Worm (Caenorhabditis elegans): Measurements from ENCODE around the gene C25A8.1.

Gene C25A8.1

DNA sequence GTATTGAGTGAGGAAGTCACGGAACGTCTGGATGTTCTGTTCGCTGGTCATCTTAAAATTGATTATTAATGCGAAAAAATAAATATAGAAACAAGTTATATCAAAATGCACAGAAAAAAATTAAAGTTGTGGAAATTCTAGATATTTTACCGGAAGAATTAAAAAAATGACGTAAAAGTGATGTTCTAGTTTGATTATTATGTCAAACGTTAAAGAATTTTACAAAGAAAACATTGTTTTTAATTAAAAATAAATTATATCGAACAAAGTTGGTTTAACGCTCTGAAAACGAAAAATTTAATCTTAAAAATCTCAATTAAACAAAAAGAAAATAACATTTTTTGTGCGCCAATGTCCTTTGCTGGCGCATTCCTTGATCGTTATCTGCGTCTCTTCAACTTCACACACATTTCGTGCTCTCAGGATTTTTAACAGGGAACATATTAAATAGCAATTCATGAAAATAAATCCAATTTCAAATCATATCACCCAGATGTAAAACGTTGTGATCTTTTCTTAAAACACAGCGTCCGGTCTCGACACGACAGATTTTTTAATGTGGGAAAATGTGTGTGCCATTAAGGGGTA, 33.7 kb downstream of the C25A8.1 start, which contains the start of gene tin-9.1 (continued):
- TF ChIP-seq unc-39 (tag; optimal IDR thresholded peaks at IDR 0.05) (no peak), ztf-1 (GFP tag; conservative IDR thresholded peaks at IDR 0.05) (no peak), R02D3.7 (tag; optimal IDR thresholded peaks at IDR 0.05) (peak; percentile 15), ceh-16 (tag; optimal IDR thresholded peaks at IDR 0.05) (peak; percentile 11), fos-1 (tag; optimal IDR thresholded peaks at IDR 0.05) (peak; percentile 60), alr-1 (tag; optimal IDR thresholded peaks at IDR 0.05) (no peak), gmeb-1 (tag; optimal IDR thresholded peaks at IDR 0.05) (peak; percentile 87), lin-39 (tag; optimal IDR thresholded peaks at IDR 0.05) (no peak), nhr-25 (tag; optimal IDR thresholded peaks at IDR 0.05) (peak; percentile 69), nhr-23 (tag; optimal IDR thresholded peaks at IDR 0.05) (no peak)

DNA sequence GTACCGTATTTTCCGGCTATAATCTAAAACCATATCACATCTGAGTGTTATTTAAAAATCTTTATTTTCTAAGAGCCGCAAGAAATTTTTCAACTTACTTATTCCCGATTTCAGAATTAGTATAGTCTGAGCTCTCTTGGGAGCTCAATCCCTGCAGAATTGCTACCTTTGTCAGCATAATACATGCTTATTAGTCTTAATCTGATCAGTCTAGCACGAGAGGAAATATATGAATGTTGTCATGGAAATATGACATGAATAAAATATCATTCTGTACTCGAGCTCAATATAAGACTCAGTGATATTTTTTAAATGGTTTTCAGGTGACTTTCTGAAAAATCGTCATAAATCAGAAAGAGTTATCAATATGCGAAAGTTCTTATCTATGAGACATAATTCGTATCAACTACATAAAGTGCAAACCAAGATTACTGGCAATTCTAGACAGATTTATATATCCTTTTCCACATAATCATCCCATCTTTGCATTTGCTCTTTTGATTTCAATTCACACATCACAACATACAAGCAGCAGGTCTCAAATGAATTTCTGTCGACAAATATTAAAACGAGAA, 34.5 kb downstream of the C25A8.1 start:
- no peak for TF ChIP-seq ZK546.5 (tag; optimal IDR thresholded peaks at IDR 0.05)
- no peak for TF ChIP-seq nhr-21 (tag; optimal IDR thresholded peaks at IDR 0.05)
- no peak for TF ChIP-seq C34F6.9 (tag; optimal IDR thresholded peaks at IDR 0.05)
- TF ChIP-seq nhr-129 (tag; optimal IDR thresholded peaks at IDR 0.05): no peak
- no peak for TF ChIP-seq lin-39 (tag; optimal IDR thresholded peaks at IDR 0.05)
- TF ChIP-seq ama-1 (optimal IDR thresholded peaks at IDR 0.05): no peak
- TF ChIP-seq lsy-2 (tag; optimal IDR thresholded peaks at IDR 0.05): peak in 1 of 2 experiments; percentile 46
- TF ChIP-seq F13H6.1 (tag; optimal IDR thresholded peaks at IDR 0.05): no peak
- peak; percentile 22 for TF ChIP-seq sma-9 (GFP tag; optimal IDR thresholded peaks at IDR 0.05)
- no peak for TF ChIP-seq sma-9 (tag; optimal IDR thresholded peaks at IDR 0.05)
- TF ChIP-seq lin-11 (tag; optimal IDR thresholded peaks at IDR 0.05): no peak
- no peak for TF ChIP-seq mbf-1 (tag; optimal IDR thresholded peaks at IDR 0.05)
- no peak for TF ChIP-seq nhr-23 (tag; optimal IDR thresholded peaks at IDR 0.05)
- TF ChIP-seq nhr-10 (tag; optimal IDR thresholded peaks at IDR 0.05): no peak
- TF ChIP-seq Y55F3AM.14 (GFP tag; optimal IDR thresholded peaks at IDR 0.05): no peak
- TF ChIP-seq sma-3 (GFP tag; optimal IDR thresholded peaks at IDR 0.05): no peak
- no peak for TF ChIP-seq unc-39 (tag; optimal IDR thresholded peaks at IDR 0.05)
- TF ChIP-seq nhr-237 (tag; optimal IDR thresholded peaks at IDR 0.05): no peak
- TF ChIP-seq fos-1 (tag; optimal IDR thresholded peaks at IDR 0.05): peak; percentile 60
- no peak for TF ChIP-seq mdl-1 (tag; optimal IDR thresholded peaks at IDR 0.05)
- no peak for TF ChIP-seq alr-1 (tag; optimal IDR thresholded peaks at IDR 0.05)
- peak; percentile 70 for TF ChIP-seq skn-1 (tag; optimal IDR thresholded peaks at IDR 0.05)
- no peak for TF ChIP-seq nhr-12 (tag; optimal IDR thresholded peaks at IDR 0.05)
- no peak for TF ChIP-seq blmp-1 (tag; optimal IDR thresholded peaks at IDR 0.05; ENCODE audit: insufficient read depth)
- no peak for TF ChIP-seq nhr-77 (tag; optimal IDR thresholded peaks at IDR 0.05)
- no peak for TF ChIP-seq unc-55 (GFP tag; optimal IDR thresholded peaks at IDR 0.05)
- no peak for TF ChIP-seq elt-1 (tag; optimal IDR thresholded peaks at IDR 0.05)

DNA sequence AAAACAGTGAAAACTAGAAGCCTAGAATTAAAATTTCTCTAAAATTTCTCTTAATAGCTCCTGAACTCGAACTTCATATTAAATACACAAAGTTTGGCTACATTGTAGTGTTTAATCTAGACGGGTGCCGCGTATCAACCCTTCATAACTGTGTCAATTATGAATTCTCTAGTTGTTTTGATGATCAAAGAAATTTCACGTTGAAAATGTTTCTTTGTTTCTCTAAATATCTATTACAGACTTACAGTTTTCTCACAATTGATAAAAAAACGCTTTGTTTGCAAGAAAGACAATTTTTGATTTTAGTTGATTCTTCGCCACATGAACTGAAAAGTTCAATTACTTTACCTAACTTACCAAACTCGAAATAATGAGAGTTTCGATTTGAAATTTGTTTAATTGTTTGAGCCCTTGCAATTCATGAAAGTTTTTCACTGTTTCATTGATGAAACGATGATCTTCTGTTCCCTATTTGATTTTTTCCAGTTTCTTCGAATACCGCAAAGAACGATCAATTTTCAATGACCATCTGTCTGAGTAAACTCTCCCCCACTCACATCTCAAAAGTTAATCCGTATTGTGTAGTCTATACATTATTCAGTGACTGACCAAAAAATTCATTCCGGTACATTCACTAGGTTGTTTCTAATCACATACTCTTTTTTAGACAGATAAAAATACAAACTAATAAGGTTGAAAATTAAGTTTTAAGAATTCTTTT, 35.9 kb downstream of the C25A8.1 start:
- TF ChIP-seq elt-1 (tag; optimal IDR thresholded peaks at IDR 0.05) (no peak), nhr-11 (tag; optimal IDR thresholded peaks at IDR 0.05) (no peak), nhr-21 (tag; optimal IDR thresholded peaks at IDR 0.05) (peak; percentile 27), blmp-1 (tag; optimal IDR thresholded peaks at IDR 0.05; ENCODE audit: insufficient read depth) (no peak), elt-3 (tag; optimal IDR thresholded peaks at IDR 0.05) (no peak), mbf-1 (tag; optimal IDR thresholded peaks at IDR 0.05) (no peak), dmd-4 (tag; optimal IDR thresholded peaks at IDR 0.05) (no peak), lsy-2 (tag; optimal IDR thresholded peaks at IDR 0.05) (peak in 1 of 2 experiments; percentile 43), skn-1 (tag; optimal IDR thresholded peaks at IDR 0.05) (no peak), nhr-6 (tag; optimal IDR thresholded peaks at IDR 0.05) (peak; percentile 19), nhr-129 (tag; optimal IDR thresholded peaks at IDR 0.05) (peak; percentile 27), nhr-10 (tag; optimal IDR thresholded peaks at IDR 0.05) (no peak), sma-3 (GFP tag; optimal IDR thresholded peaks at IDR 0.05) (no peak), zag-1 (tag; optimal IDR thresholded peaks at IDR 0.05) (no peak), ztf-11 (tag; optimal IDR thresholded peaks at IDR 0.05) (no peak), nhr-12 (tag; optimal IDR thresholded peaks at IDR 0.05) (no peak), fos-1 (tag; optimal IDR thresholded peaks at IDR 0.05) (peak; percentile 10), egl-27 (tag; optimal IDR thresholded peaks at IDR 0.05) (no peak), nhr-25 (tag; optimal IDR thresholded peaks at IDR 0.05) (no peak), ztf-4 (tag; optimal IDR thresholded peaks at IDR 0.05) (no peak), sem-4 (tag; optimal IDR thresholded peaks at IDR 0.05) (no peak), unc-55 (GFP tag; optimal IDR thresholded peaks at IDR 0.05) (no peak), alr-1 (tag; optimal IDR thresholded peaks at IDR 0.05) (no peak), sma-9 (GFP tag; optimal IDR thresholded peaks at IDR 0.05) (peak; percentile 40), sma-9 (tag; optimal IDR thresholded peaks at IDR 0.05) (no peak), F13H6.1 (tag; optimal IDR thresholded peaks at IDR 0.05) (no peak), ztf-1 (GFP tag; conservative IDR thresholded peaks at IDR 0.05) (no peak)
